Fruit fly (Drosophila melanogaster): ENCODE results near the gene TotC.
A peak's percentile ranks its signal among the peaks of the same experiment; 100 is the strongest.

The TotC gene

dm6 chr3R:20908641-20909040 is 35.9 kb downstream of the TotC start (continued):
- TF ChIP-seq CG13287 (GFP tag; IDR thresholded peaks at IDR 0.05; ENCODE audit: partially characterized antibody) = peak; percentile 51; the same call in 1 of the 2 replicates
- TF ChIP-seq sens (GFP tag) = peak; percentile 16
- TF ChIP-seq CG8478 (optimal IDR thresholded peaks at IDR 0.05) = peak; percentile 34
- no peak for TF ChIP-seq NK7.1 (GFP tag; optimal IDR thresholded peaks at IDR 0.05)
- TF ChIP-seq CG33557 (GFP tag; optimal IDR thresholded peaks at IDR 0.05) = no peak
- no peak for TF ChIP-seq CG10979 (tag; optimal IDR thresholded peaks at IDR 0.05)
- TF ChIP-seq E2f2 (GFP tag; IDR thresholded peaks at IDR 0.05) = no peak
- TF ChIP-seq slp2 (GFP tag; optimal IDR thresholded peaks at IDR 0.05) = no peak
- peak in 1 of 2 experiments; percentile 13 for TF ChIP-seq dpn (GFP tag; optimal IDR thresholded peaks at IDR 0.05)
- TF ChIP-seq sd (tag; optimal IDR thresholded peaks at IDR 0.05) = peak; percentile 30
- no peak for TF ChIP-seq pfk (GFP tag; optimal IDR thresholded peaks at IDR 0.05)
- peak; percentile 39 for TF ChIP-seq Scr (GFP tag; IDR thresholded peaks at IDR 0.05; ENCODE audit: partially characterized antibody)
- no peak for TF ChIP-seq CG17186 (GFP tag; optimal IDR thresholded peaks at IDR 0.05)
- peak; percentile 30 for TF ChIP-seq pho (GFP tag; optimal IDR thresholded peaks at IDR 0.05)
- peak; percentile 4 for TF ChIP-seq CoRest (tag; optimal IDR thresholded peaks at IDR 0.05)
- no peak for TF ChIP-seq fd96Cb (tag; optimal IDR thresholded peaks at IDR 0.05)
- TF ChIP-seq maf-S (GFP tag; optimal IDR thresholded peaks at IDR 0.05) = peak; percentile 7
- no peak for TF ChIP-seq stc (GFP tag; IDR thresholded peaks at IDR 0.05)
- TF ChIP-seq Abd-B (GFP tag; optimal IDR thresholded peaks at IDR 0.05) = peak; percentile 32
- no peak for TF ChIP-seq gce (GFP tag; IDR thresholded peaks at IDR 0.05)
- no peak for TF ChIP-seq CG11085 (GFP tag; IDR thresholded peaks at IDR 0.05)
- TF ChIP-seq Med (GFP tag) = peak; percentile 89
- TF ChIP-seq cg (GFP tag; optimal IDR thresholded peaks at IDR 0.05) = no peak
- peak; percentile 31; the same call in 1 of the 2 replicates for TF ChIP-seq inv (GFP tag; IDR thresholded peaks at IDR 0.05; ENCODE audit: partially characterized antibody)
- peak; percentile 84 for TF ChIP-seq CG42726 (GFP tag; IDR thresholded peaks at IDR 0.05; ENCODE audit: partially characterized antibody)
- TF ChIP-seq bcd (GFP tag; optimal IDR thresholded peaks at IDR 0.05) = peak; percentile 41
- peak; percentile 11 for TF ChIP-seq Myb (GFP tag; optimal IDR thresholded peaks at IDR 0.05)
- TF ChIP-seq Hsf (GFP tag; optimal IDR thresholded peaks at IDR 0.05) = no peak
- TF ChIP-seq sim (GFP tag; IDR thresholded peaks at IDR 0.05) = no peak
- no peak for TF ChIP-seq CG4424 (GFP tag; optimal IDR thresholded peaks at IDR 0.05)
- TF ChIP-seq CG12236 (GFP tag; optimal IDR thresholded peaks at IDR 0.05) = no peak
- peak; percentile 4; the same call in 1 of the 2 replicates for TF ChIP-seq CG3847 (GFP tag; IDR thresholded peaks at IDR 0.05)
- TF ChIP-seq BEAF-32 (GFP tag; optimal IDR thresholded peaks at IDR 0.05) = peak; percentile 1
- no peak for TF ChIP-seq CG18764 (GFP tag; optimal IDR thresholded peaks at IDR 0.05)
- no peak for TF ChIP-seq CG12299 (tag; optimal IDR thresholded peaks at IDR 0.05)
- no peak for TF ChIP-seq Six4 (GFP tag; optimal IDR thresholded peaks at IDR 0.05)
- peak; percentile 73 for TF ChIP-seq knrl (GFP tag; IDR thresholded peaks at IDR 0.05; ENCODE audit: partially characterized antibody)
- TF ChIP-seq CG8281 (tag; optimal IDR thresholded peaks at IDR 0.05) = no peak
- TF ChIP-seq CG13296 (GFP tag; optimal IDR thresholded peaks at IDR 0.05) = no peak
- peak; percentile 56 for TF ChIP-seq abd-A (tag; optimal IDR thresholded peaks at IDR 0.05)
- TF ChIP-seq ftz-f1 (GFP tag; optimal IDR thresholded peaks at IDR 0.05) = no peak
- no peak for TF ChIP-seq tgo (GFP tag; IDR thresholded peaks at IDR 0.05)
- 0 out of 4 replicates have a peak, but pooled peaks have one; percentile 50 for TF ChIP-seq chinmo (GFP tag; IDR thresholded peaks at IDR 0.05; ENCODE audit: partially characterized antibody)
- peak; percentile 35 for TF ChIP-seq HmgD (GFP tag; optimal IDR thresholded peaks at IDR 0.05)
- peak; percentile 18 for TF ChIP-seq Hmr (GFP tag; optimal IDR thresholded peaks at IDR 0.05)
- TF ChIP-seq CG7556 (GFP tag; optimal IDR thresholded peaks at IDR 0.05) = no peak
- no peak for TF ChIP-seq lov (optimal IDR thresholded peaks at IDR 0.05)
- TF ChIP-seq lov (GFP tag; IDR thresholded peaks at IDR 0.05) = no peak
- TF ChIP-seq CG11560 (tag; IDR thresholded peaks at IDR 0.05) = no peak
- no peak for TF ChIP-seq CG7987 (GFP tag; optimal IDR thresholded peaks at IDR 0.05)
- TF ChIP-seq CG2199 (GFP tag; IDR thresholded peaks at IDR 0.05) = peak; percentile 87

Measured in whole organism, embryonic.